Worm (Caenorhabditis elegans) whole organism, L1 larva: ENCODE measurements around the gene acdh-2.
A peak's percentile ranks its signal among the peaks of the same experiment; 100 is the strongest.

ENCODE experiments used
- C16A3.4 ChIP-seq: fragments of 150-350 bp; optimal IDR thresholded peaks from 2 replicates; lab custom pipeline; 2014; ENCODE audit warnings: missing biosample characterization, missing genetic modification characterization
- F16B12.6 ChIP-seq: fragments of 150-350 bp; optimal IDR thresholded peaks from 2 replicates; lab custom pipeline; 2014; ENCODE audit warnings: missing biosample characterization, missing genetic modification characterization
- Y116A8C.19 ChIP-seq: sonication (generic microtip); optimal IDR thresholded peaks from 2 replicates; lab custom pipeline; 2016; ENCODE audit warnings: missing compliant biosample characterization, missing genetic modification characterization, borderline replicate concordance
- alr-1 ChIP-seq: fragments of 200-800 bp; sonication (Bioruptor generic); optimal IDR thresholded peaks from 2 replicates; lab custom pipeline; 2018; ENCODE audit warnings: borderline replicate concordance, mild to moderate bottlenecking, missing genetic modification characterization, missing compliant biosample characterization
- ceh-82 ChIP-seq, 3 experiments: fragments of 150-350 bp in 1 of 3; sonication (generic microtip) in 2 of 3; optimal IDR thresholded peaks; 2 replicates each; lab custom pipeline; 2014 to 2017; ENCODE audit warnings: missing biosample characterization in 3 of 3, missing genetic modification characterization in 3 of 3
- ceh-88 ChIP-seq: fragments of 200-800 bp; sonication (Bioruptor generic); IDR thresholded peaks from 2 replicates; pipeline ENCODE4 v1.3.6; 2022; ENCODE audit warnings: missing genetic modification characterization, missing compliant biosample characterization
- ceh-90 ChIP-seq: sonication (generic microtip); optimal IDR thresholded peaks from 2 replicates; lab custom pipeline; 2016; ENCODE audit warnings: missing genetic modification characterization, missing compliant biosample characterization
- ces-1 ChIP-seq: fragments of 150-350 bp; optimal IDR thresholded peaks from 2 replicates; lab custom pipeline; 2014; ENCODE audit warnings: missing biosample characterization, missing genetic modification reagents, missing genetic modification characterization
- efl-1 ChIP-seq, 4 experiments: fragments of 150-350 bp; optimal IDR thresholded peaks in 3 of 4; peaks in 1 of 4; 1 replicate in 1 of 4; 2 replicates in 3 of 4; lab custom pipeline; 2014; ENCODE audit warnings: missing biosample characterization in 2 of 4, missing genetic modification characterization in 2 of 4, missing genetic modification reagents in 2 of 4
- efl-3 ChIP-seq: fragments of 200-800 bp; sonication (Bioruptor generic); optimal IDR thresholded peaks from 2 replicates; lab custom pipeline; 2018; ENCODE audit warnings: mild to moderate bottlenecking, missing genetic modification characterization, missing compliant biosample characterization
- egl-13 ChIP-seq: sonication (generic microtip); optimal IDR thresholded peaks from 2 replicates; lab custom pipeline; 2016; ENCODE audit warnings: missing genotype, missing genetic modification reagents, missing genetic modification characterization, missing compliant biosample characterization
- elt-2 ChIP-seq: sonication (generic microtip); optimal IDR thresholded peaks from 2 replicates; lab custom pipeline; 2016; ENCODE audit warnings: missing genetic modification characterization, mild to moderate bottlenecking, inconsistent platforms, missing compliant biosample characterization, missing genetic modification reagents
- elt-3 ChIP-seq, 6 experiments: fragments of 150-350 bp in 1 of 6; sonication (generic microtip); optimal IDR thresholded peaks; 2 replicates each; lab custom pipeline; 2017 to 2018; ENCODE audit warnings: missing biosample characterization in 6 of 6, missing genetic modification characterization in 6 of 6, inconsistent platforms in 1 of 6
- ets-5 ChIP-seq: fragments of 200-800 bp; sonication (Bioruptor generic); IDR thresholded peaks from 2 replicates; pipeline ENCODE4 v1.3.6; 2022; ENCODE audit warnings: missing genetic modification characterization, missing compliant biosample characterization
- grh-1 ChIP-seq: fragments of 200-800 bp; sonication (Bioruptor generic); IDR thresholded peaks from 2 replicates; pipeline ENCODE4 v1.3.6; 2022; ENCODE audit warnings: missing genetic modification reagents, missing genetic modification characterization, missing compliant biosample characterization
- irx-1 ChIP-seq: sonication (generic microtip); optimal IDR thresholded peaks from 2 replicates; lab custom pipeline; 2016; ENCODE audit warnings: missing genetic modification characterization, missing compliant biosample characterization
- isw-1 ChIP-seq: fragments of 200-800 bp; sonication (Bioruptor generic); IDR thresholded peaks from 2 replicates; pipeline ENCODE4 v1.3.6; 2022; ENCODE audit warnings: missing genetic modification characterization, missing compliant biosample characterization
- lin-14 ChIP-seq: fragments of 200-800 bp; sonication (Bioruptor generic); optimal IDR thresholded peaks from 2 replicates; lab custom pipeline; 2018; ENCODE audit warnings: mild to moderate bottlenecking, missing genetic modification characterization, moderate library complexity, missing compliant biosample characterization
- lin-15B ChIP-seq: fragments of 150-350 bp; sonication (generic microtip); optimal IDR thresholded peaks from 3 replicates; lab custom pipeline; 2014; ENCODE audit warnings: missing biosample characterization, missing genetic modification characterization
- lin-35 ChIP-seq, 2 experiments: fragments of 150-350 bp; optimal IDR thresholded peaks; 2 replicates each; lab custom pipeline; 2014; ENCODE audit warnings: missing biosample characterization in 2 of 2, missing genetic modification characterization in 2 of 2, missing genetic modification reagents in 2 of 2
- nhr-19 ChIP-seq: fragments of 200-800 bp; sonication (Bioruptor generic); conservative IDR thresholded peaks from 2 replicates; pipeline ENCODE4 v1.3.6; 2022; ENCODE audit warnings: missing genetic modification characterization, missing compliant biosample characterization
- nhr-20 ChIP-seq: sonication (generic microtip); optimal IDR thresholded peaks from 2 replicates; lab custom pipeline; 2016; ENCODE audit warnings: mild to moderate bottlenecking, missing genetic modification characterization, missing compliant biosample characterization
- nhr-237 ChIP-seq: fragments of 150-350 bp; optimal IDR thresholded peaks from 2 replicates; lab custom pipeline; 2014; ENCODE audit warnings: missing biosample characterization, missing genetic modification characterization
- nhr-85 ChIP-seq: sonication (generic microtip); peaks from one replicate; lab custom pipeline; 2016; ENCODE audit warnings: missing genetic modification characterization, inconsistent platforms, missing compliant biosample characterization
- nhr-90 ChIP-seq: sonication (generic microtip); optimal IDR thresholded peaks from 2 replicates; lab custom pipeline; 2016; ENCODE audit warnings: mild to moderate bottlenecking, missing genetic modification characterization, missing compliant biosample characterization; ENCODE audit not compliant: poor library complexity
- pax-3 ChIP-seq: fragments of 200-800 bp; sonication (Bioruptor generic); optimal IDR thresholded peaks from 2 replicates; lab custom pipeline; 2018; ENCODE audit warnings: mild to moderate bottlenecking, missing genetic modification characterization, moderate library complexity, missing compliant biosample characterization
- pqm-1 ChIP-seq: sonication (generic microtip); optimal IDR thresholded peaks from 3 replicates; lab custom pipeline; 2017; ENCODE audit warnings: missing biosample characterization, missing genetic modification characterization
- rnt-1 ChIP-seq: sonication (generic microtip); optimal IDR thresholded peaks from 2 replicates; lab custom pipeline; 2016; ENCODE audit warnings: mild to moderate bottlenecking, missing genetic modification characterization, moderate library complexity, missing compliant biosample characterization
- snu-23 ChIP-seq: sonication (generic microtip); optimal IDR thresholded peaks from 2 replicates; lab custom pipeline; 2016; ENCODE audit warnings: missing genetic modification characterization, missing compliant biosample characterization
- sox-4 ChIP-seq: sonication (generic microtip); optimal IDR thresholded peaks from 2 replicates; lab custom pipeline; 2016; ENCODE audit warnings: missing genetic modification characterization, missing compliant biosample characterization
- sup-37 ChIP-seq: fragments of 200-800 bp; sonication (Bioruptor generic); optimal IDR thresholded peaks from 2 replicates; lab custom pipeline; 2018; ENCODE audit warnings: mild to moderate bottlenecking, missing genetic modification characterization, missing compliant biosample characterization
- swsn-7 ChIP-seq: sonication (generic microtip); optimal IDR thresholded peaks from 2 replicates; lab custom pipeline; 2016; ENCODE audit warnings: missing genetic modification characterization, missing compliant biosample characterization
- tlp-1 ChIP-seq: fragments of 150-350 bp; optimal IDR thresholded peaks from 2 replicates; lab custom pipeline; 2014; ENCODE audit warnings: missing biosample characterization, missing genetic modification characterization
- unc-30 ChIP-seq: sonication (generic microtip); optimal IDR thresholded peaks from 2 replicates; lab custom pipeline; 2017; ENCODE audit warnings: missing biosample characterization, missing genetic modification characterization
- unc-86 ChIP-seq: sonication (generic microtip); optimal IDR thresholded peaks from 2 replicates; lab custom pipeline; 2016; ENCODE audit warnings: missing genetic modification characterization, missing compliant biosample characterization
- vab-15 ChIP-seq: sonication (generic microtip); optimal IDR thresholded peaks from 2 replicates; lab custom pipeline; 2017; ENCODE audit warnings: missing genotype, mild to moderate bottlenecking, missing genetic modification characterization, missing compliant biosample characterization
- zag-1 ChIP-seq: fragments of 150-350 bp; optimal IDR thresholded peaks from 2 replicates; lab custom pipeline; 2014; ENCODE audit warnings: missing biosample characterization, missing genetic modification characterization
- ztf-4 ChIP-seq: fragments of 150-350 bp; optimal IDR thresholded peaks from 2 replicates; lab custom pipeline; 2014; ENCODE audit warnings: missing biosample characterization, missing genetic modification characterization

Gene acdh-2

ce11 chrII:5517643-5518042 is 29.6 kb downstream of the acdh-2 start, which contains the start of gene ZK177.9:
Gene ZK177.9 (minus strand): TSS chrII:5517743.
- no peak for TF ChIP-seq ceh-82 (tag; optimal IDR thresholded peaks at IDR 0.05; lab: Kevin White, UChicago)
- TF ChIP-seq lin-14 (GFP tag; lab: Kevin White, UChicago), result no peak
- no peak for TF ChIP-seq zag-1
- TF ChIP-seq F16B12.6 (tag; lab: Kevin White, UChicago), result no peak
- TF ChIP-seq ceh-88, result no peak
- TF ChIP-seq unc-30 (tag; lab: Kevin White, UChicago), result no peak
- no peak for TF ChIP-seq swsn-7
- no peak for TF ChIP-seq vab-15 (tag; lab: Kevin White, UChicago)
- no peak for TF ChIP-seq pqm-1 (tag; lab: Kevin White, UChicago)
- TF ChIP-seq isw-1, result no peak
- no peak for TF ChIP-seq unc-86 (tag; lab: Kevin White, UChicago)
- TF ChIP-seq grh-1 (GFP tag; lab: Robert Waterston, UW), result no peak
- TF ChIP-seq sox-4 (tag; lab: Kevin White, UChicago), result no peak
- TF ChIP-seq ets-5, result no peak

ce11 chrII:5515542-5515941 is 31.8 kb downstream of the acdh-2 start, which contains the start of gene ZK177.3:
Gene ZK177.3 (plus strand): TSS chrII:5515842.
- TF ChIP-seq efl-1 (optimal IDR thresholded peaks at IDR 0.05; lab: Kevin White, UChicago), result no peak
- TF ChIP-seq efl-1 (GFP tag; optimal IDR thresholded peaks at IDR 0.05 in 1 of 2; lab: Kevin White, UChicago), result peak in 1 of 2 experiments; percentile 47
- peak; percentile 34 for TF ChIP-seq elt-2 (tag; lab: Kevin White, UChicago)
- TF ChIP-seq tlp-1, result no peak

DNA sequence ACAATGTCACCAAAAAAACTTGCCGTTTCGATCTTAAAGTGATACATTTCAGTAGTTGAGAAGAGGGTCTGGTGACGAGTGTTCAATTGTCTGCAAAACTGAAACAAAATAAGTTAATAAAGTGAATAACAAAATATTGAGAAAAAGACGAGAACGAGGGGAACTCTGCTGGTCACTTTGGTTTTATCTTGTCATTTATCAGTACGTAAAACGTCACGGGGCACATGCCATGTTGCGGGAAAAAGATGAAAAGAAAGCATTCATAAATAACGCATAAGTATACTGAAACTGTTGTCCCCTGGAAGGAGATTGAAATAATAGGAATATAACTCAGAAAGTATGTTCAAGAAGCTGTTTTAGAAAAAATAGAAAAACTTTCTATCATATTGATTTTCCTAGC is 32.4 kb downstream of the acdh-2 start, which contains the start of gene sahd-1:
sahd-1 (minus strand) TSS at position 100 of the 400 bp plus-strand sequence.
- no peak for TF ChIP-seq Y116A8C.19 (tag; lab: Kevin White, UChicago)
- TF ChIP-seq efl-3 (GFP tag; lab: Kevin White, UChicago), result no peak
- TF ChIP-seq elt-2 (tag; lab: Kevin White, UChicago), result peak; percentile 53
- TF ChIP-seq, all 84 proteins: peak for 1

DNA sequence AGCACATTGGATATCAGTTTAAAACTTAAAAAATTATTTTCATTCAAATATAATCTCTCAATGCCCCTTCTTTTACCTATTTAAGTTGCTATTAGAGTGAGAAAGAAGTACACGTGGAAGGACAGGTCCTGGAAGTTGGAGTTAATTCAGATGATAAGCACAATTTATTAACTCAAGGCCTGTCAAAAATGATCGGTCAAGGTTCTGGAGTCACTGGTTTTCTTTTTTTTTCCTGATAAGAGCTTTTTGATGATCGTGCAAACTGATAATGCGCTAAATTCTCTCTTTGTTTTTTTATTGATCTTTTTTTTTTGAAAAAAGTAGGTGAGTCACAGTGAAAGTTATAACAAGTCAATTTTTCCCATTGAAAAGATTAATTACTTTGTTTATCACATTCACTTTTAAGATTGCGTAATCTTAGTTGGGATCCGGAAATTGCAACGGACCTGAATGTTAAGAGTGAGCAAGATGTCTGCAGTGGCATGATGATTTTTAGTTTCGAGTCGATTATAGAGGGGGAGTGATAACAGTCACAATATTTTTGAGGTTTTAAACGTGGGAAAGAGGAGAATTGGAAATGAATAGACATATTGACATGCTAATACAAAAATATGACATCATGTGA is 34.7 kb downstream of the acdh-2 start:
- TF ChIP-seq grh-1 (GFP tag; lab: Robert Waterston, UW) (no peak), elt-2 (tag; lab: Kevin White, UChicago) (peak; percentile 99), nhr-19 (GFP tag; lab: Robert Waterston, UW) (no peak), lin-35 (GFP tag; optimal IDR thresholded peaks at IDR 0.05; lab: Kevin White, UChicago) (peak in 1 of 2 experiments; percentile 35), ceh-82 (tag; optimal IDR thresholded peaks at IDR 0.05; lab: Kevin White, UChicago) (no peak), nhr-90 (tag; lab: Kevin White, UChicago) (no peak), lin-15B (tag; lab: Kevin White, UChicago) (no peak), sup-37 (GFP tag; lab: Kevin White, UChicago) (no peak), efl-1 (optimal IDR thresholded peaks at IDR 0.05; lab: Kevin White, UChicago) (no peak), efl-1 (GFP tag; optimal IDR thresholded peaks at IDR 0.05 in 1 of 2; lab: Kevin White, UChicago) (peak in 1 of 2 experiments; percentile 74), ceh-90 (no peak), pqm-1 (tag; lab: Kevin White, UChicago) (peak; percentile 19)
- TF ChIP-seq, all 84 proteins: peak for 4

- TF ChIP-seq rnt-1 (tag; lab: Kevin White, UChicago), result peak; percentile 59
- peak; percentile 17 for TF ChIP-seq swsn-7
- TF ChIP-seq nhr-85 (tag; lab: Kevin White, UChicago), result peak; percentile 78
- peak in 1 of 2 experiments; percentile 24 for TF ChIP-seq lin-35 (GFP tag; optimal IDR thresholded peaks at IDR 0.05; lab: Kevin White, UChicago)
- no peak for TF ChIP-seq nhr-237 (tag; lab: Kevin White, UChicago)
- TF ChIP-seq pqm-1 (tag; lab: Kevin White, UChicago), result no peak
- TF ChIP-seq pax-3, result no peak
- no peak for TF ChIP-seq C16A3.4 (tag; lab: Kevin White, UChicago)
- TF ChIP-seq egl-13 (tag; lab: Kevin White, UChicago), result peak; percentile 52
- no peak for TF ChIP-seq elt-3 (tag; optimal IDR thresholded peaks at IDR 0.05; lab: Kevin White, UChicago)
- no peak for TF ChIP-seq alr-1 (tag; lab: Kevin White, UChicago)
- TF ChIP-seq nhr-20 (tag; lab: Kevin White, UChicago), result no peak
- peak; percentile 82 for TF ChIP-seq ceh-90
- peak in 1 of 3 experiments; percentile 5 for TF ChIP-seq ceh-82 (tag; optimal IDR thresholded peaks at IDR 0.05; lab: Kevin White, UChicago)
- peak; percentile 34 for TF ChIP-seq unc-86 (tag; lab: Kevin White, UChicago)
- no peak for TF ChIP-seq ztf-4 (tag; lab: Kevin White, UChicago)
- peak; percentile 71 for TF ChIP-seq irx-1 (tag; lab: Kevin White, UChicago)
- peak; percentile 71 for TF ChIP-seq lin-14 (GFP tag; lab: Kevin White, UChicago)
- no peak for TF ChIP-seq ets-5
- peak; percentile 8; the same call in 1 of the 2 replicates for TF ChIP-seq isw-1
- TF ChIP-seq ces-1, result no peak
- peak; percentile 17 for TF ChIP-seq snu-23
Observed at ce11 chrII:5511417-5512353, 35.6 kb downstream of the acdh-2 start.
